Fruit fly (Drosophila melanogaster) whole organism, prepupa: ENCODE results near the gene CG42727.
A peak's percentile ranks its signal among the peaks of the same experiment; 100 is the strongest.

Source experiments
- Blimp-1 ChIP-seq: fragments of 200-800 bp; sonication (Bioruptor generic); optimal IDR thresholded peaks from 3 replicates; lab custom pipeline; 2017; ENCODE audit warnings: missing biosample characterization, missing genetic modification characterization, mild to moderate bottlenecking, moderate library complexity, missing genetic modification reagents
- CG10669 ChIP-seq: fragments of 200-800 bp; sonication (Bioruptor generic); optimal IDR thresholded peaks from 3 replicates; lab custom pipeline; 2018; ENCODE audit warnings: missing biosample characterization, mild to moderate bottlenecking, missing genetic modification characterization, moderate library complexity
- CG11294 ChIP-seq: fragments of 200-800 bp; sonication (Bioruptor generic); IDR thresholded peaks from 2 replicates; pipeline ENCODE4 v1.3.6; 2022; ENCODE audit warnings: missing biosample characterization, missing genetic modification characterization
- CG11762 ChIP-seq: fragments of 200-800 bp; sonication (Bioruptor generic); optimal IDR thresholded peaks from 3 replicates; lab custom pipeline; 2016; ENCODE audit warnings: missing biosample characterization, missing genetic modification characterization; ENCODE audit not compliant: insufficient read depth
- CG11902 ChIP-seq: fragments of 200-800 bp; sonication (Bioruptor generic); optimal IDR thresholded peaks from 3 replicates; lab custom pipeline; 2016; ENCODE audit warnings: missing biosample characterization, missing genetic modification characterization
- CG15336 ChIP-seq: fragments of 200-800 bp; sonication (Bioruptor generic); IDR thresholded peaks from 2 replicates; pipeline ENCODE4 v1.3.6; 2022; ENCODE audit warnings: missing biosample characterization, missing genetic modification characterization
- CG1621 ChIP-seq: fragments of 200-800 bp; sonication (Bioruptor generic); optimal IDR thresholded peaks from 3 replicates; lab custom pipeline; 2018; ENCODE audit warnings: missing biosample characterization, mild to moderate bottlenecking, missing genetic modification characterization
- CG16779 ChIP-seq: fragments of 200-800 bp; sonication (Bioruptor generic); optimal IDR thresholded peaks from 3 replicates; lab custom pipeline; 2017; ENCODE audit warnings: missing biosample characterization, mild to moderate bottlenecking, missing genetic modification characterization
- CG3032 ChIP-seq: fragments of 200-800 bp; optimal IDR thresholded peaks from 2 replicates; lab custom pipeline; 2019; ENCODE audit warnings: missing biosample characterization, mild to moderate bottlenecking, missing genetic modification characterization, moderate library complexity
- CG31627 ChIP-seq: fragments of 200-800 bp; sonication (Bioruptor generic); optimal IDR thresholded peaks from 3 replicates; lab custom pipeline; 2016; ENCODE audit warnings: missing biosample characterization, missing genetic modification characterization
- CG32006 ChIP-seq: fragments of 200-800 bp; sonication (Bioruptor generic); optimal IDR thresholded peaks from 3 replicates; lab custom pipeline; 2017; ENCODE audit warnings: missing biosample characterization, mild to moderate bottlenecking, missing genetic modification characterization
- CG34406 ChIP-seq: fragments of 200-800 bp; sonication (Bioruptor generic); optimal IDR thresholded peaks from 3 replicates; lab custom pipeline; 2016; ENCODE audit warnings: missing biosample characterization, missing genetic modification characterization
- CG3919 ChIP-seq: fragments of 200-800 bp; sonication (Bioruptor generic); optimal IDR thresholded peaks from 3 replicates; lab custom pipeline; 2016; ENCODE audit warnings: missing biosample characterization, missing genetic modification characterization
- CG4318 ChIP-seq: fragments of 200-800 bp; sonication (Bioruptor generic); optimal IDR thresholded peaks from 3 replicates; lab custom pipeline; 2017; ENCODE audit warnings: missing biosample characterization, mild to moderate bottlenecking, missing genetic modification characterization
- CG6276 ChIP-seq: fragments of 200-800 bp; sonication (Bioruptor generic); optimal IDR thresholded peaks from 2 replicates; lab custom pipeline; 2017; ENCODE audit warnings: missing biosample characterization, mild to moderate bottlenecking, missing genetic modification characterization
- CG6792 ChIP-seq: fragments of 200-800 bp; sonication (Bioruptor generic); optimal IDR thresholded peaks from 3 replicates; lab custom pipeline; 2016; ENCODE audit warnings: missing biosample characterization, missing genetic modification characterization
- CG6854 ChIP-seq: fragments of 200-800 bp; sonication (Bioruptor generic); optimal IDR thresholded peaks from 2 replicates; lab custom pipeline; 2017; ENCODE audit warnings: missing biosample characterization, mild to moderate bottlenecking, missing genetic modification characterization
- CG7368 ChIP-seq: fragments of 200-800 bp; sonication (Bioruptor generic); optimal IDR thresholded peaks from 3 replicates; lab custom pipeline; 2016; ENCODE audit warnings: missing biosample characterization, missing genetic modification characterization
- CG8119 ChIP-seq: fragments of 200-800 bp; sonication (Bioruptor generic); IDR thresholded peaks from 3 replicates; pipeline ENCODE4 v1.3.6; 2022; ENCODE audit warnings: missing biosample characterization, missing genetic modification characterization
- CG8319 ChIP-seq: fragments of 200-800 bp; sonication (Bioruptor generic); optimal IDR thresholded peaks from 3 replicates; lab custom pipeline; 2016; ENCODE audit warnings: missing biosample characterization, missing genetic modification characterization
- CG8632 ChIP-seq: fragments of 200-800 bp; sonication (Bioruptor generic); optimal IDR thresholded peaks from 3 replicates; lab custom pipeline; 2016; ENCODE audit warnings: missing biosample characterization, missing genetic modification characterization
- Eip75B ChIP-seq: fragments of 200-800 bp; sonication (Bioruptor generic); optimal IDR thresholded peaks from 3 replicates; lab custom pipeline; 2016; ENCODE audit warnings: missing biosample characterization, missing genetic modification characterization
- Eip78C ChIP-seq: fragments of 200-800 bp; sonication (Bioruptor generic); peaks from one replicate; lab custom pipeline; 2016; ENCODE audit warnings: missing biosample characterization, missing genetic modification characterization
- Ets21C ChIP-seq: fragments of 200-800 bp; sonication (Bioruptor generic); optimal IDR thresholded peaks from 3 replicates; lab custom pipeline; 2016; ENCODE audit warnings: missing biosample characterization, missing genetic modification characterization
- Ets96B ChIP-seq: fragments of 200-800 bp; optimal IDR thresholded peaks from 2 replicates; lab custom pipeline; 2019; ENCODE audit warnings: missing biosample characterization, mild to moderate bottlenecking, missing genetic modification characterization, moderate library complexity
- Hr38 ChIP-seq: sonication (Bioruptor generic); optimal IDR thresholded peaks from 2 replicates; lab custom pipeline; 2016; ENCODE audit warnings: missing biosample characterization, missing genetic modification characterization
- Hr39 ChIP-seq: fragments of 200-800 bp; sonication (Bioruptor generic); optimal IDR thresholded peaks from 2 replicates; lab custom pipeline; 2016; ENCODE audit warnings: missing biosample characterization, missing genetic modification characterization
- Hr4 ChIP-seq: fragments of 200-800 bp; sonication (Bioruptor generic); optimal IDR thresholded peaks from 3 replicates; lab custom pipeline; 2016; ENCODE audit warnings: missing biosample characterization, missing genetic modification characterization
- Smox ChIP-seq: fragments of 200-800 bp; sonication (Bioruptor generic); optimal IDR thresholded peaks from 3 replicates; lab custom pipeline; 2016; ENCODE audit warnings: missing biosample characterization, missing genetic modification characterization
- Sox14 ChIP-seq: fragments of 200-800 bp; sonication (Bioruptor generic); optimal IDR thresholded peaks from 3 replicates; lab custom pipeline; 2016; ENCODE audit warnings: missing biosample characterization, missing genetic modification characterization
- Sox15 ChIP-seq: fragments of 200-800 bp; sonication (Bioruptor generic); optimal IDR thresholded peaks from 3 replicates; lab custom pipeline; 2016; ENCODE audit warnings: missing biosample characterization, missing genetic modification characterization
- acj6 ChIP-seq: fragments of 200-800 bp; sonication (Bioruptor generic); optimal IDR thresholded peaks from 3 replicates; lab custom pipeline; 2016; ENCODE audit warnings: missing biosample characterization, missing genetic modification characterization
- cyc ChIP-seq: fragments of 200-800 bp; sonication (Bioruptor generic); optimal IDR thresholded peaks from 3 replicates; lab custom pipeline; 2016; ENCODE audit warnings: missing biosample characterization, missing genetic modification characterization
- dac ChIP-seq: fragments of 200-800 bp; sonication (Bioruptor generic); optimal IDR thresholded peaks from 2 replicates; lab custom pipeline; 2017; ENCODE audit warnings: missing biosample characterization, mild to moderate bottlenecking, missing genetic modification characterization
- esn ChIP-seq: fragments of 200-800 bp; sonication (Bioruptor generic); optimal IDR thresholded peaks from 2 replicates; lab custom pipeline; 2016; ENCODE audit warnings: missing biosample characterization, mild to moderate bottlenecking, missing genetic modification characterization, moderate library complexity
- fd85E ChIP-seq: fragments of 200-800 bp; sonication (Bioruptor generic); optimal IDR thresholded peaks from 3 replicates; lab custom pipeline; 2016; ENCODE audit warnings: missing biosample characterization, missing genetic modification characterization
- lz ChIP-seq: fragments of 200-800 bp; sonication (Bioruptor generic); optimal IDR thresholded peaks from 3 replicates; lab custom pipeline; 2016; ENCODE audit warnings: missing biosample characterization, missing genetic modification characterization
- net ChIP-seq: fragments of 200-800 bp; sonication (Bioruptor generic); optimal IDR thresholded peaks from 3 replicates; lab custom pipeline; 2016; ENCODE audit warnings: missing biosample characterization, missing genetic modification characterization
- pdm3 ChIP-seq: fragments of 200-800 bp; sonication (Bioruptor generic); optimal IDR thresholded peaks from 3 replicates; lab custom pipeline; 2016; ENCODE audit warnings: missing biosample characterization, missing genetic modification characterization
- salr ChIP-seq, 2 experiments: fragments of 200-800 bp; sonication (Bioruptor generic); optimal IDR thresholded peaks; 3 replicates each; lab custom pipeline; 2016 to 2018; ENCODE audit warnings: missing biosample characterization in 2 of 2, missing genetic modification characterization in 2 of 2, mild to moderate bottlenecking in 1 of 2
- spab ChIP-seq: fragments of 200-800 bp; sonication (Bioruptor generic); optimal IDR thresholded peaks from 2 replicates; lab custom pipeline; 2017; ENCODE audit warnings: missing biosample characterization, mild to moderate bottlenecking, missing genetic modification characterization, missing genetic modification reagents
- ss ChIP-seq, 2 experiments: fragments of 200-800 bp; sonication (Bioruptor generic); optimal IDR thresholded peaks; 2 replicates in 1 of 2; 3 replicates in 1 of 2; lab custom pipeline; 2017 to 2018; ENCODE audit warnings: mild to moderate bottlenecking in 2 of 2, missing biosample characterization in 2 of 2, missing genetic modification characterization in 2 of 2, moderate library complexity in 1 of 2
- svp ChIP-seq: fragments of 200-800 bp; sonication (Bioruptor generic); peaks from one replicate; lab custom pipeline; 2016; ENCODE audit warnings: missing biosample characterization, missing genetic modification characterization
- vri ChIP-seq: fragments of 200-800 bp; sonication (Bioruptor generic); optimal IDR thresholded peaks from 3 replicates; lab custom pipeline; 2016; ENCODE audit warnings: missing biosample characterization, mild to moderate bottlenecking, missing genetic modification characterization

Gene CG42727

DNA sequence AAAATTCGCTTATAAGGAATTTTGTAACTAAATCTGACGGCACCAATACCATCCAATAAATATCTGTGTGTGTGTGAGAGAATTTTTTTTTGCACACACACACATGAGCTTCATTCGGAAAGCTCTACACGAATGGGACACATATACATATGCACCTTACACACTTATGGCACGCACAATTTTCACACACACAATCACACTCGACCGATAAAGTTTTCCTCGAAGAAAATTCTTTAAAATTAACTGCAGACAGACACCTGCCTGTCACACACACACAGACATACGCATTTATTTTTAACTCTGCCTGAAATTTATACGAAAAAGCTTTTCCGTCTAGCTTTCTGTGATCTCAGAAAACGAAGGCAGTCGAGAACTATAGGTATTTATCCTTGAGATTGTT, 37.2 kb upstream of the CG42727 start:
- TF ChIP-seq net (GFP tag; lab: Kevin White, UChicago) (no peak), CG11294 (GFP tag; lab: Robert Waterston, UW) (no peak), Eip78C (GFP tag; lab: Kevin White, UChicago) (no peak), Hr39 (GFP tag; lab: Kevin White, UChicago) (no peak), CG7368 (GFP tag; lab: Kevin White, UChicago) (no peak), CG3919 (GFP tag; lab: Kevin White, UChicago) (no peak), esn (GFP tag; lab: Kevin White, UChicago) (no peak), dac (GFP tag; lab: Kevin White, UChicago) (no peak), Hr38 (GFP tag; lab: Kevin White, UChicago) (no peak), CG11902 (no peak), vri (no peak), CG6854 (no peak), CG11762 (no peak), CG4318 (no peak), CG6276 (no peak), pdm3 (no peak), CG34406 (GFP tag; lab: Kevin White, UChicago) (no peak)

DNA sequence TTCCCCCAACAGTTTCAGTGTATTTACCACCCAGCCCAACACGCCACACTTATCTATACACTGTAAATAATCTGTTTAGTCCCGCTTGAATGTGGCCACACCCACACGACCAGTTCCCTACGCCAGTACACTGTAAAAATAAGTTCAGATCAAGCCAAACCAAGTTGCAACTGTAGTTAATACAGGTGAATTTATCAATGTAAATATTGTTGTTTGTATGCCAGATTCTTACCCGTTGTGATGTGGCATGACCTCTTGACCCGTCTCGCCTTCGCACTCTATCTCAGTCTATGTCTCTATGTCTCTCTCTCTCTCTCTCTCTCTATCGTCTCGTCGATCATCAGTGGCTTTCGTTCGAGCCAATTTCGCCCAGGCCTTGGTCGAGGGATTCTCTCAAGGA, 34.0 kb upstream of the CG42727 start:
- TF ChIP-seq CG15336 (GFP tag; lab: Robert Waterston, UW): no peak
- no peak for TF ChIP-seq CG3032 (tag; lab: Kevin White, UChicago)
- no peak for TF ChIP-seq Eip75B (GFP tag; lab: Kevin White, UChicago)
- no peak for TF ChIP-seq ss (GFP tag; optimal IDR thresholded peaks at IDR 0.05; lab: Kevin White, UChicago)

DNA sequence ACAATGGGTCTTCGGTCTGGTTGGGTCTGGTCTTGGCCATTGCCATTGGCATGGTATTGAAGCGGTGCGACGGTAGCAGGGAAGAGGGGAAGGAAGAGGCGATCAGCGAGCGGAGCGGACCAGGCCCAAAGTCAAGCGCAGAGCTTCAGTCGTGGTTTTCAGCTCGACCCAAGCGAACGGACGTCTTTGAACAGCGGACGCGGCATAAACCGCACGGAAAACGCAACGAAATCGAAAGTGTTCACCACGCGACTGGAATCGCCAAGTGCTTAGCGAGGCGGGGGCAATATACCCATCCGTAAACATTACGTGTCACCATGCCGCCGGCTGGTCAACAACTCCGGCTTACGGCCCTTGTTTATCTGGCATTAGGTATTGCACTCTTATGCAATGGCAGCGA, 31.5 kb upstream of the CG42727 start, which contains the start of gene CG14866:
Gene CG14866, plus strand, starts transcription at position 146 of the 400 bp plus-strand sequence.
- TF ChIP-seq Ets21C (GFP tag; lab: Kevin White, UChicago) (no peak), CG4318 (no peak), CG15336 (GFP tag; lab: Robert Waterston, UW) (no peak), fd85E (no peak), CG11902 (no peak), CG16779 (no peak), CG10669 (GFP tag; lab: Kevin White, UChicago) (no peak), Blimp-1 (GFP tag; lab: Kevin White, UChicago) (peak; percentile 44), Eip78C (GFP tag; lab: Kevin White, UChicago) (peak; percentile 34), Ets96B (tag; lab: Kevin White, UChicago) (no peak)

DNA sequence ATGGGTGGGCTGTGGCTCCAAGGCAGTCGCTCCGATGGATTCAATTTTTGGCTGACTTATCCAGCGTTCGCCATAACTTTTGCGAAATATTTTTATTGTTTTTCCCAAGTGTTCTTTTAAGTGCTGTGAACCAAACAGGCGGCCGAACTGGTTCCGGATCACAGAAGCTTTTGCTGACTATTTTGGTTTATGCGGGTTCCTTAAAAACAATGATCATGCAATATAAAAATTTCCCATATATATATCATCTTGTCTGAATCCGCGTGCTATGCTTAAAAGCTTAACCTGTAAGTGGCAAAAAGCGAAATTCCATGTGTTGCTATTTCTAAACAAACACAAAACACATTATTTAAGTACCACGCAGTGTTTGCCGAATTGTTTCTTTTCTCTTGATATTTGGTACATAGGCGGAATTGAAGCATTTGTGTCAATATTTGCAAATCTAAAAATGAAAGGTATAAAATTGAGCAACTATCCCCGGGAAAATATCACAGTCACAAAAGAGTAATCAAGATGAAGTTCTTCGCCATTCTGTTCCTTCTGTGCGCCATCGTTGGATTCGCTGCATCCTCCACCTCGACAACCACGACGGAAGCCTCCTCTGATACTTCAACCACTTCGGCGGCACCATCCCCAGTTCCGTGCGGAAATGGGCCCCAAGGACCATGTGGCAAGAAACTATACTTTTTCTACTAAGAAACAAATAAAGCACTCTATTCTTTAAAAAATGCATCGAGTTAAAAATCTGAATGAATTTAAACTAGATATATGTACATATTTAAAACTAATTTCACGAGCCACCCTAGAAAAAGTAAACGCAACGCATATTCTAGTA, 27.7 kb upstream of the CG42727 start, which contains the start of the genes CG6276 and CG44040:
Gene CG6276, minus strand, starts transcription at position 158 of the 835 bp plus-strand sequence.
Gene CG44040, plus strand, starts transcription at position 467 of the 835 bp plus-strand sequence.
- peak; percentile 37 for TF ChIP-seq cyc (GFP tag; lab: Kevin White, UChicago)
- peak; percentile 61 for TF ChIP-seq Sox14 (GFP tag; lab: Kevin White, UChicago)
- TF ChIP-seq salr (GFP tag; optimal IDR thresholded peaks at IDR 0.05; lab: Kevin White, UChicago): peak; percentile 40 to 64
- peak; percentile 68 for TF ChIP-seq lz
- peak; percentile 63 for TF ChIP-seq CG32006 (GFP tag; lab: Kevin White, UChicago)
- no peak for TF ChIP-seq CG8319 (GFP tag; lab: Kevin White, UChicago)
- peak; percentile 50 for TF ChIP-seq Hr4 (GFP tag; lab: Kevin White, UChicago)
- peak; percentile 7 for TF ChIP-seq Blimp-1 (GFP tag; lab: Kevin White, UChicago)
- TF ChIP-seq Hr39 (GFP tag; lab: Kevin White, UChicago): peak; percentile 55
- TF ChIP-seq CG4318: no peak
- TF ChIP-seq CG8632: peak; percentile 40
- TF ChIP-seq Smox (GFP tag; lab: Kevin White, UChicago): no peak
- peak; percentile 69 for TF ChIP-seq pdm3
- peak; percentile 46 for TF ChIP-seq CG6792 (GFP tag; lab: Kevin White, UChicago)
- no peak for TF ChIP-seq spab
- peak; percentile 26 for TF ChIP-seq CG1621
- TF ChIP-seq fd85E: no peak
- TF ChIP-seq CG3032 (tag; lab: Kevin White, UChicago): peak; percentile 55
- TF ChIP-seq CG11294 (GFP tag; lab: Robert Waterston, UW): peak; percentile 10; the same call in 1 of the 2 replicates
- peak; percentile 20 for TF ChIP-seq Sox15 (GFP tag; lab: Kevin White, UChicago)
- peak; percentile 57 for TF ChIP-seq CG31627
- TF ChIP-seq CG8119 (GFP tag; lab: Robert Waterston, UW): peak; percentile 37; the same call in 1 of the 3 replicates
- peak; percentile 24 for TF ChIP-seq CG7368 (GFP tag; lab: Kevin White, UChicago)
- no peak for TF ChIP-seq Hr38 (GFP tag; lab: Kevin White, UChicago)
- peak; percentile 34 for TF ChIP-seq Ets96B (tag; lab: Kevin White, UChicago)
- peak; percentile 16 for TF ChIP-seq CG11902
- TF ChIP-seq svp (GFP tag; lab: Kevin White, UChicago): no peak
- peak; percentile 56 for TF ChIP-seq acj6 (GFP tag; lab: Kevin White, UChicago)
